Fruit fly (Drosophila melanogaster) Kc167 (cell line): ENCODE measurements around the gene Ras85D.

Experiments used
- Myc ChIP-seq: fragments of >200 bp; optimal IDR thresholded peaks from 2 replicates; lab custom pipeline; 2017; ENCODE audit warnings: missing external identifiers
- Sin3A ChIP-seq: fragments of >200 bp; optimal IDR thresholded peaks from 2 replicates; lab custom pipeline; 2018; ENCODE audit warnings: missing external identifiers
- h ChIP-seq: fragments of >200 bp; optimal IDR thresholded peaks from 3 replicates; lab custom pipeline; 2018; ENCODE audit warnings: missing external identifiers
- insv ChIP-seq: fragments of >200 bp; optimal IDR thresholded peaks from 3 replicates; lab custom pipeline; 2018; ENCODE audit warnings: missing external identifiers
- psq ChIP-seq: fragments of >200 bp; optimal IDR thresholded peaks from 2 replicates; lab custom pipeline; 2017; ENCODE audit warnings: missing external identifiers
- ttk ChIP-seq: sonication (Bioruptor generic); optimal IDR thresholded peaks from 2 replicates; lab custom pipeline; 2017; ENCODE audit warnings: missing external identifiers

DNA sequence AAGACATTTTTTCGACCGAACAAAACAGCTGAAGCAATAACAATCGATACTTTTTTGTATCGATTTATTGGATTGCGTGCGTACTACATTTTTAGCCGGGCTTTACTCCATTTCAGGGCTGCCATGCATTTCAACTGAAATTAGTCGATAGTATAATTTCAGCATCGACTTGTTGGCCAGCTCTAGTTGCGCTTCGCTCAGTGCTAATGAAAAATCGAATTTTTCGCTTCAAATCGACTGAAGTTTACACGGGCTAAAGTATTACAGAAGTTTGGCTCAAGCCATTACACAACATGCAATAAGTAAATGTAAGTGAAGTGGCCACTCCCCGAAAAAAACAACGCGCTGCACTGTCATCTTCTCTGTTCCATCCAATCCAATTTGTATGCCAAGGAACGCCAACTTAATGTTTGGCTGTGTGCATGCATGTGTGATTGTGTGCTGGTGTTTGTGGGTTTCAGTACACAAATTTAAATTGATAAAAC, 3.0 kb upstream of the Ras85D start, which contains the start of the genes mRpL47, CG8176 and Kdm3:
- no peak for TF ChIP-seq h
- no peak for TF ChIP-seq psq
- no peak for TF ChIP-seq Sin3A (lab: Kevin White, UChicago)
- no peak for TF ChIP-seq insv
- no peak for TF ChIP-seq ttk (lab: Kevin White, UChicago)
- no peak for TF ChIP-seq Myc (lab: Kevin White, UChicago)
